Worm (Caenorhabditis elegans) whole organism, L4 larva: ENCODE results near the gene M116.5.
"Not testable (repeated sequence)": the region's sequence is repeated elsewhere in the genome, so short reads cannot be mapped to it uniquely, and the experiment has no call there.

Source experiments
- ces-1 ChIP-seq: fragments of 150-350 bp; sonication (generic microtip); optimal IDR thresholded peaks from 4 replicates; lab custom pipeline; 2014; ENCODE audit warnings: missing biosample characterization, missing genetic modification reagents, missing genetic modification characterization
- snpc-4 ChIP-seq: fragments of 150-350 bp; optimal IDR thresholded peaks from 2 replicates; lab custom pipeline; 2014; ENCODE audit warnings: missing biosample characterization, missing genetic modification characterization

DNA sequence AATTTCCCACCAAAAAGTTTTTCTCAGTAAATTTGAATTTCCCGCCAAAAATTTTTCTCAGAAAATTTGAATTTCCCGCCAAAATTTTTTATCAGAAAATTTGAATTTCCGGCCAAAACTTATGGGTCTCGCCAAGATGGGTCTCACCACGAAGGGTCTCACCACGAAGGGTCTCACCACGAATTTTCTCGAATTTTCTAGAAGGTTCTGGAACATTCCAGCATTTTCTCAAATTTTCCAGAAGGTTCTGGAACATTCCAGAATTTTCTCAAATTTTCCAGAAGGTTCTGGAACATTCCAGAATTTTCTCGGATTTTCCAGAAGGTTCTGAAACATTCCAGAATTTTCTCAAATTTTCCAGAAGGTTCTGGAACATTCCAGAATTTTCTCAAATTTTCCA, 46.5 kb upstream of the M116.5 start:
- TF ChIP-seq ces-1, snpc-4: not testable (repeated sequence)
